Worm (Caenorhabditis elegans) whole organism, mixed stage, embryonic: ENCODE results near the gene Y32F6A.5.

ENCODE experiments used
- M03D4.4 ChIP-seq: sonication (generic microtip); optimal IDR thresholded peaks from 2 replicates; lab custom pipeline; 2017; ENCODE audit warnings: mild to moderate bottlenecking, missing genetic modification characterization, missing compliant biosample characterization
- bed-3 ChIP-seq: fragments of 200-800 bp; sonication (Bioruptor generic); optimal IDR thresholded peaks from 3 replicates; lab custom pipeline; 2018; ENCODE audit warnings: mild to moderate bottlenecking, missing genetic modification characterization, moderate library complexity, missing compliant biosample characterization
- blmp-1 ChIP-seq: fragments of 150-350 bp; optimal IDR thresholded peaks from 2 replicates; lab custom pipeline; 2014; ENCODE audit warnings: missing biosample characterization, missing genetic modification characterization
- ceh-39 ChIP-seq: fragments of 150-350 bp; optimal IDR thresholded peaks from 2 replicates; lab custom pipeline; 2014; ENCODE audit warnings: missing biosample characterization, missing genetic modification characterization
- ceh-43 ChIP-seq: fragments of 200-800 bp; sonication (Bioruptor generic); optimal IDR thresholded peaks from 2 replicates; lab custom pipeline; 2018; ENCODE audit warnings: mild to moderate bottlenecking, missing genetic modification characterization, moderate library complexity, missing compliant biosample characterization
- ceh-83 ChIP-seq: fragments of 200-800 bp; sonication (Bioruptor generic); optimal IDR thresholded peaks from 2 replicates; lab custom pipeline; 2018; ENCODE audit warnings: mild to moderate bottlenecking, missing genetic modification characterization, missing compliant biosample characterization
- ces-1 ChIP-seq: fragments of 150-350 bp; optimal IDR thresholded peaks from 2 replicates; lab custom pipeline; 2014; ENCODE audit warnings: missing biosample characterization, missing genetic modification reagents, missing genetic modification characterization
- drap-1 ChIP-seq: fragments of 200-800 bp; sonication (Bioruptor generic); optimal IDR thresholded peaks from 3 replicates; lab custom pipeline; 2018; ENCODE audit warnings: mild to moderate bottlenecking, missing genetic modification characterization, missing compliant biosample characterization
- elt-1 ChIP-seq: sonication (generic microtip); optimal IDR thresholded peaks from 2 replicates; lab custom pipeline; 2017; ENCODE audit warnings: missing genetic modification characterization, mild to moderate bottlenecking, missing compliant biosample characterization, antibody characterized with exemption, moderate library complexity, borderline replicate concordance; ENCODE audit not compliant: insufficient read depth
- elt-3 ChIP-seq: fragments of 150-350 bp; optimal IDR thresholded peaks from 2 replicates; lab custom pipeline; 2014; ENCODE audit warnings: missing biosample characterization, missing genetic modification characterization
- flh-1 ChIP-seq: fragments of 200-800 bp; sonication (Bioruptor generic); optimal IDR thresholded peaks from 2 replicates; lab custom pipeline; 2018; ENCODE audit warnings: mild to moderate bottlenecking, missing genetic modification characterization, moderate library complexity, missing compliant biosample characterization
- ham-2 ChIP-seq: fragments of 200-800 bp; sonication (Bioruptor generic); optimal IDR thresholded peaks from 2 replicates; lab custom pipeline; 2018; ENCODE audit warnings: mild to moderate bottlenecking, missing genetic modification characterization, missing compliant biosample characterization
- hlh-1 ChIP-seq: fragments of 150-350 bp; optimal IDR thresholded peaks from 2 replicates; lab custom pipeline; 2014; ENCODE audit warnings: missing biosample characterization, missing genetic modification reagents, missing genetic modification characterization
- lin-13 ChIP-seq: fragments of 150-350 bp; optimal IDR thresholded peaks from 2 replicates; lab custom pipeline; 2014; ENCODE audit warnings: missing biosample characterization, missing genetic modification characterization
- lin-32 ChIP-seq: fragments of 200-800 bp; sonication (Bioruptor generic); optimal IDR thresholded peaks from 2 replicates; lab custom pipeline; 2018; ENCODE audit warnings: mild to moderate bottlenecking, missing genetic modification characterization, missing compliant biosample characterization
- lsy-2 ChIP-seq: fragments of 150-350 bp; optimal IDR thresholded peaks from 2 replicates; lab custom pipeline; 2014; ENCODE audit warnings: missing biosample characterization, missing genetic modification characterization
- mep-1 ChIP-seq: fragments of 150-350 bp; optimal IDR thresholded peaks from 2 replicates; lab custom pipeline; 2017; ENCODE audit warnings: missing biosample characterization, missing genetic modification reagents, missing genetic modification characterization, inconsistent platforms
- mls-2 ChIP-seq: sonication (generic microtip); optimal IDR thresholded peaks from 2 replicates; lab custom pipeline; 2016; ENCODE audit warnings: mild to moderate bottlenecking, missing genetic modification characterization, moderate library complexity, missing compliant biosample characterization
- nhr-12 ChIP-seq: fragments of 150-350 bp; optimal IDR thresholded peaks from 2 replicates; lab custom pipeline; 2014; ENCODE audit warnings: missing biosample characterization, missing genetic modification characterization
- nhr-2 ChIP-seq: fragments of 150-350 bp; optimal IDR thresholded peaks from 2 replicates; lab custom pipeline; 2014; ENCODE audit warnings: missing biosample characterization, missing genetic modification characterization
- nhr-237 ChIP-seq: fragments of 150-350 bp; optimal IDR thresholded peaks from 2 replicates; lab custom pipeline; 2014; ENCODE audit warnings: missing biosample characterization, missing genetic modification characterization
- nhr-28 ChIP-seq: fragments of 150-350 bp; optimal IDR thresholded peaks from 2 replicates; lab custom pipeline; 2014; ENCODE audit warnings: missing biosample characterization, missing genetic modification characterization
- nhr-76 ChIP-seq: sonication (generic microtip); optimal IDR thresholded peaks from 2 replicates; lab custom pipeline; 2017; ENCODE audit warnings: missing biosample characterization, missing genetic modification characterization
- pha-4 ChIP-seq: fragments of 150-350 bp; optimal IDR thresholded peaks from 2 replicates; lab custom pipeline; 2018; ENCODE audit warnings: missing biosample characterization, missing genetic modification reagents, missing genetic modification characterization
- snpc-4 ChIP-seq: fragments of 150-350 bp; optimal IDR thresholded peaks from 2 replicates; lab custom pipeline; 2014; ENCODE audit warnings: missing biosample characterization, missing genetic modification characterization
- sptf-1 ChIP-seq: sonication (generic microtip); optimal IDR thresholded peaks from 2 replicates; lab custom pipeline; 2017; ENCODE audit warnings: mild to moderate bottlenecking, missing genetic modification characterization, moderate library complexity, missing compliant biosample characterization
- tbx-8 ChIP-seq: fragments of 200-800 bp; sonication (Bioruptor generic); optimal IDR thresholded peaks from 2 replicates; lab custom pipeline; 2018; ENCODE audit warnings: mild to moderate bottlenecking, missing genetic modification characterization, moderate library complexity, missing compliant biosample characterization
- unc-120 ChIP-seq: sonication (generic microtip); optimal IDR thresholded peaks from 2 replicates; lab custom pipeline; 2017; ENCODE audit warnings: missing genetic modification characterization, missing compliant biosample characterization; ENCODE audit not compliant: poor library complexity, severe bottlenecking
- unc-39 ChIP-seq: fragments of 150-350 bp; optimal IDR thresholded peaks from 2 replicates; lab custom pipeline; 2014; ENCODE audit warnings: missing biosample characterization, missing genetic modification characterization
- unc-62 ChIP-seq: fragments of 150-350 bp; optimal IDR thresholded peaks from 2 replicates; lab custom pipeline; 2014; ENCODE audit warnings: missing biosample characterization, missing genetic modification reagents, missing genetic modification characterization
- zip-8 ChIP-seq: fragments of 150-350 bp; optimal IDR thresholded peaks from 2 replicates; lab custom pipeline; 2014; ENCODE audit warnings: missing biosample characterization, missing genetic modification characterization

Gene Y32F6A.5

DNA sequence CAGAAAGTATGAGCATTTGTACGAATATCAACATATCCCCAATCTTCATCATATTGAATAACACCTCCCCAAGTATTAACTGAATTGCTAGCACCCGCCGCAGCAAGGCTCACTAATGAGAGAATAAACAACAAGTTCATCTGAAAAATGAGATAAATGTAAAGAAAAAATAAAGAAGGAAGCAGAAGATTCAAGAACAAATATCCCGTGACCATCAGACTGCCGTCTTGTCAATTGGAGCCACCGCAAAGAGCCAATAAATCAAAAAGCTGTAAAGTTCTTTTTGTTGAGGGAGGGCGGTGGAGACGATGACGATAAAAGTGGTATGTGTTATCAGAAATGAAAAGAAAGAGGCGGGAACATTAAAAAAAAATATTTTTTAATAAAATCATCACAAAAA is at the start of gene Y32F6A.5:
Y32F6A.5 (minus strand) TSS at position 140 of the 400 bp plus-strand sequence.
- TF ChIP-seq lin-13 (tag; lab: Kevin White, UChicago) (no peak), blmp-1 (tag; lab: Kevin White, UChicago) (no peak), zip-8 (tag; lab: Kevin White, UChicago) (no peak), unc-39 (tag; lab: Kevin White, UChicago) (no peak), M03D4.4 (no peak), nhr-2 (tag; lab: Kevin White, UChicago) (no peak), snpc-4 (no peak), nhr-76 (tag; lab: Kevin White, UChicago) (no peak), nhr-237 (tag; lab: Kevin White, UChicago) (no peak)
- TF ChIP-seq, all 35 proteins: peak for 0

DNA sequence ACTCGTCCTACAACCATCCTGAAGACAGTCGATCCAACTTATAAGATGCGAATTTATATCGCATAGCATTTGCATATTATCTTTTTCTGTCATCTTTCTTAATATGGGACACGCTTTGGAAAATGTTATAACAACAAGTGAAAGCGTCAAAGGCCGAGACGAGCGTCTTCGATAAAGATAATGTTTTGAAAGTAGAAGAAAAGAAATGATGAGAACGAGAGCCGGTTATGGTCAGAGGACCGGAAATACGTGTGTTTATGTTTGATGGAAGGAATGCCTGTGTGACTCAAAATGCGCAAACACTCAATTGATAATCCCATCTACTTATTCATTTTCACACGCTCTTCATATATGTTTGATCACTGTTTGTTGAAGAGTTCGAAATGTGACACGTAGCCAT is 49.6 kb upstream of the Y32F6A.5 start, which contains the start of gene C35A5.11:
C35A5.11 (minus strand) TSS at position 101 of the 400 bp plus-strand sequence.
- TF ChIP-seq elt-3 = no peak
- TF ChIP-seq, all 35 proteins: peak for 0

DNA sequence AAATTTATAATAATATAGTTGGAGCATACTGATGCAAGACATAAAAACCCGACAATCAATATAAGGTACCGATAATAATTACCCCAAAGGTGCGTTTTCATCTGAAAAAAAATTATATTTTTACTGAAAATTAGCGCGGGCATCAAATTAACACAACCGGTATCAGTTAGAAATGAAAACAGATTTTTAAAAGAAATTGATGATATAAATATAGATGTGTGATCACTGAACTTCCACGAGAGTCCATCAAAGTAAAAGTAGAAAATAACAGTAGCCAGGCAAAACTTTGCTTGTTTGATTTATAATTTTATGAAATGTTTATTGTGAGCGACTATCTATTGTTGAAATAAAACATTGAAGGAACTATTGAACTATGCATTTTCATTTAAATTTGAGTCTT is 47.9 kb upstream of the Y32F6A.5 start, which contains the start of gene C35A5.3:
C35A5.3 (minus strand) TSS at position 101 of the 400 bp plus-strand sequence.
- TF ChIP-seq ceh-39 (tag; lab: Kevin White, UChicago) = no peak
- no peak for TF ChIP-seq unc-120 (tag; lab: Kevin White, UChicago)
- no peak for TF ChIP-seq ham-2 (GFP tag; lab: Kevin White, UChicago)
- TF ChIP-seq pha-4 = no peak
- TF ChIP-seq ceh-43 = no peak
- TF ChIP-seq nhr-76 (tag; lab: Kevin White, UChicago) = no peak
- TF ChIP-seq mep-1 (tag; lab: Kevin White, UChicago) = no peak
- no peak for TF ChIP-seq elt-3

DNA sequence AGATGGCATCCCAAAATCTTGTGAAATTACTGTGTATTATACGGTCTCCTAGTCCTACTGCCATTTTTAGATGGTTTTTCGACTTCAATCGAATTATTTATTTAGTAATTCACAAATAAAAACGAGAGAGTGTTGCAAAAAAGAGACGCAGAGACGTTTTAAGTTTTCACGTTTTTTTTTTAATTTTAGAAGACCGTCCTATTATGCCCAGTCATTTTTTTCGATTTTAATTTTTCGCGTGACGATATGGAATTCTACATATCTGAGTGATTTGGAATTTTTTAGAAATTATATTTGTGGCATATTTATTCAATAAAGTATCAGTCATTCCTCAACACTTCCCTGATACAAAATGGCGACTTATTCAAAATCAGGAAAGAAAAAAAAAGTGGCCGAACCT is 43.3 kb upstream of the Y32F6A.5 start, which contains the start of gene C35A5.4:
C35A5.4 (plus strand) TSS at position 301 of the 400 bp plus-strand sequence.
- TF ChIP-seq flh-1 (GFP tag; lab: Kevin White, UChicago) (no peak), elt-3 (no peak), nhr-28 (tag; lab: Kevin White, UChicago) (no peak), hlh-1 (tag; lab: Kevin White, UChicago) (no peak), ceh-39 (tag; lab: Kevin White, UChicago) (no peak), tbx-8 (GFP tag; lab: Kevin White, UChicago) (no peak), nhr-12 (tag; lab: Kevin White, UChicago) (no peak), unc-62 (GFP tag; lab: Kevin White, UChicago) (no peak)

DNA sequence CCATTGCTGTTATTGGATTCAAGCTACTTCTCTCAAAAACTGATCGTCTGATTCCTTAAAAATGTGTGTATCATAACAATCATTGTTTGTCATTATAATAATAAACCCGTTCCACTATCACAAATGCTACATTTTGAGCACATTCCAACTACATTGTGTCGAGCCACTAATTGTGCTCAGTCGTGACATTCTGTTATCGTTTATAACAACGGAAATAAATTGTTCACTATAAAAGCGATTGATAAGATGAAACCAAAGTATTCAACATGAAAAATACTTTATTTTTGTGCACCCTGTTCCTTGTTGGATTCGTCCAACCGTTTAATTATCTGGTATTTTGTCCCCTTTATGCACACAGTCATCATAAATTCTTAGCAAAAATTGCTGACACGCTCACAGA is 39.7 kb upstream of the Y32F6A.5 start, which contains the start of gene ugt-33:
ugt-33 (plus strand) TSS at position 260 of the 400 bp plus-strand sequence.
- TF ChIP-seq drap-1 (GFP tag; lab: Kevin White, UChicago) = no peak
- no peak for TF ChIP-seq mls-2 (tag; lab: Kevin White, UChicago)
- TF ChIP-seq zip-8 (tag; lab: Kevin White, UChicago) = no peak
- no peak for TF ChIP-seq nhr-28 (tag; lab: Kevin White, UChicago)
- TF ChIP-seq lsy-2 (tag; lab: Kevin White, UChicago) = no peak
- no peak for TF ChIP-seq mep-1 (tag; lab: Kevin White, UChicago)
- TF ChIP-seq bed-3 = no peak
- TF ChIP-seq lin-13 (tag; lab: Kevin White, UChicago) = no peak
- TF ChIP-seq ceh-83 (GFP tag; lab: Kevin White, UChicago) = no peak
- TF ChIP-seq unc-39 (tag; lab: Kevin White, UChicago) = no peak
- no peak for TF ChIP-seq ces-1 (GFP tag; lab: Kevin White, UChicago)
- no peak for TF ChIP-seq lin-32 (GFP tag; lab: Kevin White, UChicago)
- TF ChIP-seq unc-120 (tag; lab: Kevin White, UChicago) = no peak
- TF ChIP-seq ceh-39 (tag; lab: Kevin White, UChicago) = no peak
- no peak for TF ChIP-seq elt-3
- TF ChIP-seq sptf-1 (tag; lab: Kevin White, UChicago) = no peak
- TF ChIP-seq elt-1 = no peak
- TF ChIP-seq tbx-8 (GFP tag; lab: Kevin White, UChicago) = no peak
- no peak for TF ChIP-seq hlh-1 (tag; lab: Kevin White, UChicago)
